Worm (Caenorhabditis elegans): ENCODE results near the gene ctsa-1.1.

DNA sequence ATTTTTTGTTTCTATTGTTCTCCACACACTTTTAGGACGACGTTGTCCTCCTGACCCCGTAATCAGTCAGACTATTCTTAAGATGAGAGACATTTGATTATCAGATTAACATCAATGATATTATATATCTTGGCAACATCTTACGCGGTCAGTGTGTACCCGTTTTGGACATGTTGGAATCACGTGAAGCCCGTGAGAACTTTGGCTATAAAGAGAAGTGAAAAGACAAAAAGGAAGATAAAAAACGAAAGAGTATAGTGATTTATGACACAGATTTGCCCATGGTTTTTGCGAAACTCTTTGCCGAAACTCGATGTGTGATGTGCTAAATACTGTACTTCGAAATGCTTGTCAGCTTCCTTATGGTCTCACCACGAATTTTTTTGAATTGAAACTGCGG lies 7.8 kb downstream of the ctsa-1.1 start:
- no peak for TF ChIP-seq him-1 (tag; optimal IDR thresholded peaks at IDR 0.05)
- TF ChIP-seq dao-5 (tag; optimal IDR thresholded peaks at IDR 0.05): no peak
